Fruit fly (Drosophila melanogaster) whole organism, embryonic: ENCODE measurements around the gene Kr-h2.

Experiments
- BtbVII ChIP-seq: fragments of 200-800 bp; sonication (Bioruptor generic); optimal IDR thresholded peaks from 3 replicates; lab custom pipeline; 2017; ENCODE audit warnings: missing biosample characterization, mild to moderate bottlenecking, missing genetic modification characterization
- CG6813 ChIP-seq: fragments of 200-800 bp; sonication (Bioruptor generic); optimal IDR thresholded peaks from 2 replicates; lab custom pipeline; 2017; ENCODE audit warnings: missing biosample characterization, missing genetic modification characterization, mild to moderate bottlenecking, moderate library complexity, missing genetic modification reagents

DNA sequence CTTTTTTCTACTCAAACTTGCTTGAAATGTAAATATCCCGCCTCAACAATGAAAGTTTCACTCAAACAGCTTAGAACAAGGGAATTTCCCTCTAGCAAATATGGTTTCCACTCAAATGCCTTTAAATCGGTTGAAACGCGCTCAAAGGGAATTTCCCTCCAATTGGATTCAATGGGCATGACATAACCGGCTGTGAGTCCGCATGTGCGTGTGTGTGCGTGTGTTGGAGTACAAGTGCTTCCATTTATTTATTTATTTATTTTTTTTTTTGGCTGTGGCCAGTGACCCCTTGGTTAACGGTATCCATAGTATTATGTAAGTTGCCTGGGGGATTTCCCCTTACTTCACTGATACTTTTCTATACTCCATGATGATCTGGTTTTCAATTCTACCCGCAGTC lies 5.4 kb downstream of the Kr-h2 start:
- TF ChIP-seq BtbVII (no peak), CG6813 (GFP tag; lab: Kevin White, UChicago) (no peak)
